Worm (Caenorhabditis elegans) whole organism, late embryonic: ENCODE data around the gene W09G12.8.

ENCODE experiments used
- ahr-1 ChIP-seq: sonication (generic microtip); optimal IDR thresholded peaks from 2 replicates; lab custom pipeline; 2016; ENCODE audit warnings: missing genetic modification characterization, missing compliant biosample characterization
- ama-1 ChIP-seq: fragments of 150-350 bp; optimal IDR thresholded peaks from 2 replicates; lab custom pipeline; 2014
- ceh-19 ChIP-seq: fragments of 200-800 bp; sonication (Bioruptor generic); optimal IDR thresholded peaks from 2 replicates; lab custom pipeline; 2018; ENCODE audit warnings: mild to moderate bottlenecking, missing genetic modification characterization, missing compliant biosample characterization
- dmd-4 ChIP-seq: sonication (generic microtip); optimal IDR thresholded peaks from 2 replicates; lab custom pipeline; 2016; ENCODE audit warnings: borderline replicate concordance, missing genetic modification characterization, missing compliant biosample characterization
- hlh-13 ChIP-seq: fragments of 200-800 bp; sonication (Bioruptor generic); optimal IDR thresholded peaks from 2 replicates; lab custom pipeline; 2018; ENCODE audit warnings: mild to moderate bottlenecking, missing genetic modification characterization, missing compliant biosample characterization
- nfya-1 ChIP-seq: sonication (generic microtip); optimal IDR thresholded peaks from 2 replicates; lab custom pipeline; 2017; ENCODE audit warnings: missing genetic modification characterization, mild to moderate bottlenecking, missing compliant biosample characterization, antibody characterized with exemption, moderate library complexity
- nhr-11 ChIP-seq: fragments of 150-350 bp; optimal IDR thresholded peaks from 2 replicates; lab custom pipeline; 2014; ENCODE audit warnings: missing biosample characterization, missing genetic modification characterization
- pha-2 ChIP-seq: sonication (generic microtip); optimal IDR thresholded peaks from 2 replicates; lab custom pipeline; 2017; ENCODE audit warnings: mild to moderate bottlenecking, missing genetic modification characterization, missing compliant biosample characterization
- pha-4 ChIP-seq: fragments of 150-350 bp; optimal IDR thresholded peaks from 2 replicates; lab custom pipeline; 2018; ENCODE audit warnings: missing biosample characterization, missing genetic modification reagents, missing genetic modification characterization
- tbx-2 ChIP-seq: sonication (generic microtip); optimal IDR thresholded peaks from 2 replicates; lab custom pipeline; 2016; ENCODE audit warnings: missing genetic modification characterization, missing compliant biosample characterization
- unc-42 ChIP-seq: sonication (generic microtip); optimal IDR thresholded peaks from 2 replicates; lab custom pipeline; 2016; ENCODE audit warnings: missing genotype, missing genetic modification characterization, missing compliant biosample characterization
- ztf-16 ChIP-seq: sonication (generic microtip); optimal IDR thresholded peaks from 2 replicates; lab custom pipeline; 2017; ENCODE audit warnings: missing genetic modification characterization, missing compliant biosample characterization

- no peak for TF ChIP-seq pha-2 (tag; lab: Kevin White, UChicago)
- no peak for TF ChIP-seq hlh-13 (GFP tag; lab: Kevin White, UChicago)
- TF ChIP-seq ztf-16 (tag; lab: Kevin White, UChicago) = no peak
- TF ChIP-seq pha-4 (tag; lab: Kevin White, UChicago) = no peak
- peak; percentile 49 for TF ChIP-seq unc-42 (tag; lab: Kevin White, UChicago)
- no peak for TF ChIP-seq dmd-4 (tag; lab: Kevin White, UChicago)
- TF ChIP-seq ahr-1 = no peak
- no peak for TF ChIP-seq ama-1 (lab: Kevin White, UChicago)
- no peak for TF ChIP-seq ceh-19 (GFP tag; lab: Kevin White, UChicago)
- no peak for TF ChIP-seq nhr-11 (tag; lab: Kevin White, UChicago)
- TF ChIP-seq tbx-2 = peak; percentile 21
- peak; percentile 55 for TF ChIP-seq nfya-1 (tag; lab: Kevin White, UChicago)
These were observed 48.6 kb downstream of the W09G12.8 start, which contains the start of gene C09E9.1 for ce11 chrIV:1274583-1274982.
